Fruit fly (Drosophila melanogaster) whole organism, embryonic: ENCODE measurements around the gene Lsd-1.

Experiments
- B-H2 ChIP-seq: fragments of 200-800 bp; sonication (Bioruptor generic); optimal IDR thresholded peaks from 2 replicates; lab custom pipeline; 2018; ENCODE audit warnings: missing biosample characterization, mild to moderate bottlenecking, missing genetic modification characterization
- BEAF-32 ChIP-seq: fragments of 200-800 bp; sonication (Bioruptor generic); optimal IDR thresholded peaks from 3 replicates; lab custom pipeline; 2017; ENCODE audit warnings: missing biosample characterization, missing genetic modification characterization, mild to moderate bottlenecking, moderate library complexity, missing genetic modification reagents
- Blimp-1 ChIP-seq: fragments of 200-800 bp; sonication (Bioruptor generic); optimal IDR thresholded peaks from 3 replicates; lab custom pipeline; 2018; ENCODE audit warnings: missing biosample characterization, missing genetic modification characterization, mild to moderate bottlenecking, moderate library complexity, missing genetic modification reagents
- CG11456 ChIP-seq: fragments of 200-800 bp; sonication (Bioruptor generic); IDR thresholded peaks from 3 replicates; pipeline ENCODE4 v1.3.6; 2022; ENCODE audit warnings: missing biosample characterization, missing genetic modification characterization
- CG12219 ChIP-seq: fragments of 200-800 bp; sonication (Bioruptor generic); optimal IDR thresholded peaks from 3 replicates; lab custom pipeline; 2018; ENCODE audit warnings: missing biosample characterization, mild to moderate bottlenecking, missing genetic modification characterization
- CG13123 ChIP-seq: fragments of 200-800 bp; sonication (Bioruptor generic); optimal IDR thresholded peaks from 2 replicates; lab custom pipeline; 2016; ENCODE audit warnings: missing biosample characterization, missing genetic modification characterization
- CG14441 ChIP-seq: fragments of 200-800 bp; sonication (Bioruptor generic); IDR thresholded peaks from 2 replicates; pipeline ENCODE4 v1.3.6; 2022; ENCODE audit warnings: missing biosample characterization, missing genetic modification characterization
- CG15073 ChIP-seq: fragments of 200-800 bp; sonication (Bioruptor generic); optimal IDR thresholded peaks from 2 replicates; lab custom pipeline; 2016; ENCODE audit warnings: missing biosample characterization, missing genetic modification characterization
- CG17361 ChIP-seq: fragments of 200-800 bp; sonication (Bioruptor generic); IDR thresholded peaks from 3 replicates; pipeline ENCODE4 v1.3.6; 2022; ENCODE audit warnings: missing biosample characterization, missing genetic modification characterization
- CG18011 ChIP-seq: fragments of 200-800 bp; sonication (Bioruptor generic); optimal IDR thresholded peaks from 2 replicates; lab custom pipeline; 2017; ENCODE audit warnings: missing biosample characterization, missing genetic modification characterization, mild to moderate bottlenecking, moderate library complexity, missing genotype
- CG18262 ChIP-seq: fragments of 200-800 bp; optimal IDR thresholded peaks from 3 replicates; lab custom pipeline; 2019; ENCODE audit warnings: missing biosample characterization, mild to moderate bottlenecking, missing genetic modification characterization, moderate library complexity
- CG18599 ChIP-seq: fragments of 200-800 bp; sonication (Bioruptor generic); optimal IDR thresholded peaks from 3 replicates; lab custom pipeline; 2017; ENCODE audit warnings: missing biosample characterization, missing genetic modification characterization, mild to moderate bottlenecking, moderate library complexity, missing genetic modification reagents
- CG18619 ChIP-seq: fragments of 200-800 bp; sonication (Bioruptor generic); optimal IDR thresholded peaks from 3 replicates; lab custom pipeline; 2017; ENCODE audit warnings: missing biosample characterization, mild to moderate bottlenecking, missing genetic modification characterization
- CG31388 ChIP-seq: fragments of 200-800 bp; sonication (Bioruptor generic); optimal IDR thresholded peaks from 2 replicates; lab custom pipeline; 2016; ENCODE audit warnings: missing biosample characterization, missing genetic modification characterization
- CG32772 ChIP-seq: fragments of 200-800 bp; sonication (Bioruptor generic); IDR thresholded peaks from 2 replicates; pipeline ENCODE4 v1.3.6; 2022; ENCODE audit warnings: missing biosample characterization, missing genetic modification characterization
- CG3847 ChIP-seq: fragments of 200-800 bp; sonication (Bioruptor generic); IDR thresholded peaks from 2 replicates; pipeline ENCODE4 v1.3.6; 2022; ENCODE audit warnings: missing biosample characterization, missing genetic modification characterization
- CG4730 ChIP-seq: fragments of 200-800 bp; sonication (Bioruptor generic); IDR thresholded peaks from 2 replicates; pipeline ENCODE4 v1.3.6; 2022; ENCODE audit warnings: missing biosample characterization, missing genetic modification characterization
- CG6689 ChIP-seq: fragments of 200-800 bp; sonication (Bioruptor generic); IDR thresholded peaks from 2 replicates; pipeline ENCODE4 v1.3.6; 2022; ENCODE audit warnings: missing biosample characterization, missing genetic modification characterization
- CG9609 ChIP-seq: fragments of 200-800 bp; sonication (Bioruptor generic); optimal IDR thresholded peaks from 3 replicates; lab custom pipeline; 2016; ENCODE audit warnings: missing biosample characterization, missing genetic modification characterization
- CTCF ChIP-seq: fragments of 200-800 bp; sonication (Bioruptor generic); optimal IDR thresholded peaks from 2 replicates; lab custom pipeline; 2017; ENCODE audit warnings: missing biosample characterization, mild to moderate bottlenecking, missing genetic modification characterization, moderate library complexity
- ERR ChIP-seq: fragments of 200-800 bp; sonication (Bioruptor generic); optimal IDR thresholded peaks from 2 replicates; lab custom pipeline; 2016; ENCODE audit warnings: missing biosample characterization, missing genetic modification characterization
- HLHmδ ChIP-seq: fragments of 200-800 bp; sonication (Bioruptor generic); optimal IDR thresholded peaks from 2 replicates; lab custom pipeline; 2018; ENCODE audit warnings: missing biosample characterization, mild to moderate bottlenecking, missing genetic modification characterization, moderate library complexity
- Hmx ChIP-seq: fragments of 200-800 bp; sonication (Bioruptor generic); optimal IDR thresholded peaks from 2 replicates; lab custom pipeline; 2016; ENCODE audit warnings: missing biosample characterization, missing genetic modification characterization
- Med ChIP-seq: fragments of 200-800 bp; sonication (Bioruptor generic); peaks from one replicate; lab custom pipeline; 2016; ENCODE audit warnings: missing biosample characterization, missing genetic modification characterization, mild to moderate bottlenecking, inconsistent platforms, moderate library complexity
- NK7.1 ChIP-seq: fragments of 200-800 bp; sonication (Bioruptor generic); optimal IDR thresholded peaks from 3 replicates; lab custom pipeline; 2016; ENCODE audit warnings: missing biosample characterization, missing genetic modification characterization
- Oaz ChIP-seq: fragments of 200-800 bp; sonication (Bioruptor generic); IDR thresholded peaks from 2 replicates; pipeline ENCODE4 v1.3.6; 2022; ENCODE audit warnings: missing biosample characterization, missing genetic modification characterization
- ara ChIP-seq: fragments of 200-800 bp; sonication (Bioruptor generic); IDR thresholded peaks from 2 replicates; pipeline ENCODE4 v1.3.6; 2022; ENCODE audit warnings: missing biosample characterization, missing genetic modification characterization
- bab2 ChIP-seq: fragments of 200-800 bp; sonication (Bioruptor generic); optimal IDR thresholded peaks from 2 replicates; lab custom pipeline; 2016; ENCODE audit warnings: missing biosample characterization, missing genetic modification characterization
- bcd ChIP-seq: fragments of 200-800 bp; sonication (Bioruptor generic); optimal IDR thresholded peaks from 2 replicates; lab custom pipeline; 2017; ENCODE audit warnings: missing biosample characterization, mild to moderate bottlenecking, missing genetic modification characterization
- cas ChIP-seq: fragments of 200-800 bp; sonication (Bioruptor generic); IDR thresholded peaks from 2 replicates; pipeline ENCODE4 v1.3.6; 2022; ENCODE audit warnings: missing biosample characterization, missing genetic modification characterization
- chinmo ChIP-seq: fragments of 200-800 bp; sonication (Bioruptor generic); IDR thresholded peaks from 4 replicates; pipeline ENCODE4 v1.3.6; 2022; ENCODE audit warnings: missing biosample characterization, missing genetic modification characterization; ENCODE audit not compliant: partially characterized antibody
- crol ChIP-seq: fragments of 200-800 bp; sonication (Bioruptor generic); IDR thresholded peaks from 2 replicates; pipeline ENCODE4 v1.3.6; 2022; ENCODE audit warnings: missing biosample characterization, missing genetic modification characterization
- dimm ChIP-seq: fragments of 200-800 bp; sonication (Bioruptor generic); IDR thresholded peaks from 2 replicates; pipeline ENCODE4 v1.3.6; 2022; ENCODE audit warnings: missing biosample characterization, missing genetic modification characterization
- dmrt99B ChIP-seq: fragments of 200-800 bp; sonication (Bioruptor generic); optimal IDR thresholded peaks from 2 replicates; lab custom pipeline; 2018; ENCODE audit warnings: missing biosample characterization, mild to moderate bottlenecking, missing genetic modification characterization, moderate library complexity
- dpn ChIP-seq, 2 experiments: fragments of 200-800 bp; sonication (Bioruptor generic); optimal IDR thresholded peaks; 3 replicates each; lab custom pipeline; 2016; ENCODE audit warnings: missing biosample characterization in 2 of 2, missing genetic modification characterization in 2 of 2
- ewg ChIP-seq: fragments of 200-800 bp; sonication (Bioruptor generic); optimal IDR thresholded peaks from 3 replicates; lab custom pipeline; 2017; ENCODE audit warnings: mild to moderate bottlenecking, missing biosample characterization, missing genetic modification reagents, missing genetic modification characterization
- gcm2 ChIP-seq: fragments of 200-800 bp; sonication (Bioruptor generic); optimal IDR thresholded peaks from 2 replicates; lab custom pipeline; 2016; ENCODE audit warnings: missing biosample characterization, missing genetic modification characterization
- inv ChIP-seq: fragments of 200-800 bp; sonication (Bioruptor generic); IDR thresholded peaks from 2 replicates; pipeline ENCODE4 v1.3.6; 2022; ENCODE audit warnings: missing biosample characterization, missing genetic modification characterization; ENCODE audit not compliant: partially characterized antibody
- jigr1 ChIP-seq: fragments of 200-800 bp; sonication (Bioruptor generic); IDR thresholded peaks from 3 replicates; pipeline ENCODE4 v1.3.6; 2022; ENCODE audit warnings: missing biosample characterization, missing genetic modification characterization
- maf-S ChIP-seq: fragments of 200-800 bp; sonication (Bioruptor generic); optimal IDR thresholded peaks from 2 replicates; lab custom pipeline; 2016; ENCODE audit warnings: missing biosample characterization, missing genetic modification characterization
- nerfin-1 ChIP-seq: fragments of 200-800 bp; sonication (Bioruptor generic); optimal IDR thresholded peaks from 3 replicates; lab custom pipeline; 2019; ENCODE audit warnings: missing biosample characterization, mild to moderate bottlenecking, missing genetic modification characterization, moderate library complexity
- onecut ChIP-seq: fragments of 200-800 bp; sonication (Bioruptor generic); IDR thresholded peaks from 2 replicates; pipeline ENCODE4 v1.3.6; 2022; ENCODE audit warnings: missing biosample characterization, missing genetic modification characterization
- otp ChIP-seq: fragments of 200-800 bp; sonication (Bioruptor generic); IDR thresholded peaks from 3 replicates; pipeline ENCODE4, ENCODE4 v1.3.6; 2022; ENCODE audit warnings: missing biosample characterization, missing genetic modification characterization
- pho ChIP-seq: fragments of 200-800 bp; sonication (Bioruptor generic); optimal IDR thresholded peaks from 2 replicates; lab custom pipeline; 2016; ENCODE audit warnings: missing biosample characterization, missing genetic modification characterization
- pita ChIP-seq: fragments of 200-800 bp; sonication (Bioruptor generic); optimal IDR thresholded peaks from 2 replicates; lab custom pipeline; 2017; ENCODE audit warnings: missing biosample characterization, mild to moderate bottlenecking, missing genetic modification characterization
- pum ChIP-seq: fragments of 200-800 bp; sonication (Bioruptor generic); optimal IDR thresholded peaks from 2 replicates; lab custom pipeline; 2016; ENCODE audit warnings: missing biosample characterization, missing genetic modification characterization
- slbo ChIP-seq: fragments of 200-800 bp; sonication (Bioruptor generic); IDR thresholded peaks from 2 replicates; pipeline ENCODE4 v1.3.6; 2022; ENCODE audit warnings: missing biosample characterization, missing genetic modification characterization
- sna ChIP-seq: fragments of 200-800 bp; sonication (Bioruptor generic); IDR thresholded peaks from 2 replicates; pipeline ENCODE4 v1.3.6; 2022; ENCODE audit warnings: missing biosample characterization, missing genetic modification characterization; ENCODE audit not compliant: partially characterized antibody
- z ChIP-seq: fragments of 200-800 bp; sonication (Bioruptor generic); IDR thresholded peaks from 3 replicates; pipeline ENCODE4 v1.3.6; 2022; ENCODE audit warnings: missing biosample characterization, missing genetic modification characterization

The Lsd-1 gene

DNA sequence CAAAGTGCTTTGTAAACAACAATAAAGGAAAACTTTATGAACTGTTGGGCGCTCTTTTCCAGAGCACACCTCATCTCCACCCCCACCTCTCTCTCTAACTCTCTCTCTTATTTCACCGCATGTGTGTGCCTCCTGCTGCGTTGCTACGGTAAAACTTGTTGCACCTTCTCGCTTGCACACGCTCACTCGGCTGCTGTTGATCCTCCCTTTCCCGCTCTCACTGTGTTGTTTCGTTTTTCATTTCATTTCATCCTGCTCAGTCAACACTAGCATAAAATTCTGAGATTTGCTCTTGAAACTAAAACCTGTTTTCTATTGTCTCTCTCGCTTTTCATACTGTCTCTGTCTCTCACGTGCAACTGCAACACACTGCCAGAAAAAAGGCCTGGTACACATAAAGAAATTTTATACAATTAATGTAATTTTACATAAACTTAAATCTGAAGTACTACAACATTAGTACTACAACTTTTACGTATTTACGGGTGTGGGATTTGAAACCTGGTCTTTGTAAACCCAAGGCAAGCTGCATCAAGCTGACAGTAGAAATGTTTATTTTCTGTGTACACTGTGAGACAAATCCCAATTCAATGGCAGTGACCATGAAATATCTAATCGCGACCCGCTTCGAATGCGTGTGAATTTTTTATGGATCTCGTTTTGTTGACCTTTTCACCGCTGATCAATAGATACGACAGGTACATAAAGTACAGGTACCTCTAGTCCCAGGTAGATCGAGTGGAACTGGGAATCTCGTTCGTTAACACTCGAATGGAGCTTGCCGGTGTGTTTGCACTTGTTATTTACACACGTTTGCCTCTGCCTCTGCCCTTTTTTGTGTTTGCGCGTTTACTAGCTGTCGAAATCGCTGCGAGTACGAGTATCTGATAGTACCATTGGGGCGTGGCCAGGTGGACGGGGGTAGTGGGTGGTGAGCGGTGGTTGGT, 19.1 kb downstream of the Lsd-1 start (continued):
- TF ChIP-seq CG18262 (peak; percentile 97), CG4730 (peak; percentile 84), otp (peak; percentile 77), CG18619 (peak; percentile 76), jigr1 (GFP tag; lab: Robert Waterston, UW) (peak; percentile 57; the same call in 1 of the 3 replicates), CG31388 (peak; percentile 68), NK7.1 (GFP tag; lab: Kevin White, UChicago) (peak; percentile 68), pum (GFP tag; lab: Kevin White, UChicago) (peak; percentile 90), ara (GFP tag; lab: Robert Waterston, UW) (peak; percentile 93), CG6689 (GFP tag; lab: Robert Waterston, UW) (peak; percentile 89), CG3847 (peak; percentile 50; the same call in 1 of the 2 replicates), CG13123 (peak; percentile 77), CG32772 (GFP tag; lab: Robert Waterston, UW) (peak; percentile 86), CG17361 (GFP tag; lab: Robert Waterston, UW) (peak; percentile 94), cas (GFP tag; lab: Robert Waterston, UW) (no peak), B-H2 (peak; percentile 52), bcd (peak; percentile 85), dmrt99B (tag; lab: Kevin White, UChicago) (peak; percentile 92), nerfin-1 (tag; lab: Kevin White, UChicago) (peak; percentile 82), ewg (GFP tag; lab: Kevin White, UChicago) (peak; percentile 85), z (GFP tag; lab: Robert Waterston, UW) (peak; percentile 88), CG11456 (GFP tag; lab: Robert Waterston, UW) (0 out of 3 replicates have a peak, but pooled peaks have one; percentile 57), CG12219 (GFP tag; lab: Kevin White, UChicago) (peak; percentile 82), CG18599 (GFP tag; lab: Kevin White, UChicago) (peak; percentile 80), chinmo (GFP tag; lab: Robert Waterston, UW) (no peak), pita (GFP tag; lab: Kevin White, UChicago) (no peak), Med (GFP tag; lab: Kevin White, UChicago) (peak; percentile 91), BEAF-32 (no peak), HLHmδ (GFP tag; lab: Kevin White, UChicago) (peak; percentile 95), bab2 (GFP tag; lab: Kevin White, UChicago) (peak; percentile 78), gcm2 (GFP tag; lab: Kevin White, UChicago) (peak; percentile 58), sna (GFP tag; lab: Robert Waterston, UW) (0 out of 2 replicates have a peak, but pooled peaks have one; percentile 38), CG9609 (peak; percentile 62), pho (peak; percentile 9), maf-S (peak; percentile 60), dpn (GFP tag; optimal IDR thresholded peaks at IDR 0.05; lab: Kevin White, UChicago) (peak; percentile 68 to 84), crol (GFP tag; lab: Robert Waterston, UW) (peak; percentile 77), inv (GFP tag; lab: Robert Waterston, UW) (no peak), Blimp-1 (peak; percentile 92), Hmx (GFP tag; lab: Kevin White, UChicago) (peak; percentile 47), Oaz (no peak), CG15073 (GFP tag; lab: Kevin White, UChicago) (peak; percentile 71), slbo (peak; percentile 33; the same call in 1 of the 2 replicates), CG18011 (GFP tag; lab: Kevin White, UChicago) (peak; percentile 52), CTCF (GFP tag; lab: Kevin White, UChicago) (peak; percentile 49), onecut (GFP tag; lab: Robert Waterston, UW) (peak; percentile 70), dimm (peak; percentile 56), ERR (GFP tag; lab: Kevin White, UChicago) (no peak), CG14441 (GFP tag; lab: Robert Waterston, UW) (peak; percentile 73)
